Worm (Caenorhabditis elegans) whole organism, young adult: ENCODE measurements around the gene K07C11.7.

Source experiments
- B0336.3 ChIP-seq: fragments of 200-800 bp; sonication (Bioruptor generic); IDR thresholded peaks from 2 replicates; pipeline ENCODE4 v1.3.6; 2022; ENCODE audit warnings: missing genetic modification characterization, missing compliant biosample characterization
- C06A6.2 ChIP-seq: fragments of 200-800 bp; sonication (Bioruptor generic); conservative IDR thresholded peaks from 2 replicates; pipeline ENCODE4 v1.3.6; 2022; ENCODE audit warnings: missing genetic modification characterization, missing compliant biosample characterization
- D2030.7 ChIP-seq: fragments of 200-800 bp; sonication (Bioruptor generic); IDR thresholded peaks from 2 replicates; pipeline ENCODE4 v1.3.6; 2022; ENCODE audit warnings: missing genetic modification reagents, missing genetic modification characterization, missing compliant biosample characterization
- F10E7.11 ChIP-seq: sonication (generic microtip); optimal IDR thresholded peaks from 2 replicates; lab custom pipeline; 2017; ENCODE audit warnings: mild to moderate bottlenecking, missing genetic modification characterization, moderate library complexity, missing compliant biosample characterization
- F22D6.2 ChIP-seq: sonication (generic microtip); optimal IDR thresholded peaks from 2 replicates; lab custom pipeline; 2016; ENCODE audit warnings: mild to moderate bottlenecking, missing genetic modification characterization, missing compliant biosample characterization
- F37B4.10 ChIP-seq: fragments of 200-800 bp; sonication (Bioruptor generic); IDR thresholded peaks from 2 replicates; pipeline ENCODE4 v1.3.6; 2022; ENCODE audit warnings: missing genetic modification characterization, missing compliant biosample characterization
- F39B2.1 ChIP-seq: fragments of 200-800 bp; sonication (Bioruptor generic); IDR thresholded peaks from 2 replicates; pipeline ENCODE4 v1.3.6; 2022; ENCODE audit warnings: missing genetic modification reagents, missing genetic modification characterization, missing compliant biosample characterization
- F55B11.4 ChIP-seq: sonication (generic microtip); optimal IDR thresholded peaks from 2 replicates; lab custom pipeline; 2016; ENCODE audit warnings: missing compliant biosample characterization, missing genetic modification characterization, borderline replicate concordance; ENCODE audit not compliant: insufficient read depth
- F57C9.4 ChIP-seq: sonication (generic microtip); optimal IDR thresholded peaks from 2 replicates; lab custom pipeline; 2017; ENCODE audit warnings: mild to moderate bottlenecking, missing genetic modification characterization, missing compliant biosample characterization
- K11D2.4 ChIP-seq: fragments of 200-800 bp; sonication (Bioruptor generic); IDR thresholded peaks from 2 replicates; pipeline ENCODE4 v1.3.6; 2022; ENCODE audit warnings: missing genetic modification reagents, missing genetic modification characterization, missing compliant biosample characterization
- Y53G8AR.9 ChIP-seq: fragments of 200-800 bp; sonication (Bioruptor generic); conservative IDR thresholded peaks from 2 replicates; pipeline ENCODE4 v1.3.6; 2022; ENCODE audit warnings: missing genetic modification reagents, missing genetic modification characterization, missing compliant biosample characterization
- Y56A3A.18 ChIP-seq: fragments of 200-800 bp; sonication (Bioruptor generic); IDR thresholded peaks from 2 replicates; pipeline ENCODE4 v1.3.6; 2022; ENCODE audit warnings: missing genetic modification reagents, missing genetic modification characterization, missing compliant biosample characterization
- Y67H2A.10 ChIP-seq: fragments of 200-800 bp; sonication (Bioruptor generic); conservative IDR thresholded peaks from 2 replicates; pipeline ENCODE4 v1.3.6; 2022; ENCODE audit warnings: missing genetic modification reagents, missing genetic modification characterization, missing compliant biosample characterization
- aptf-3 ChIP-seq: fragments of 200-800 bp; sonication (Bioruptor generic); IDR thresholded peaks from 2 replicates; pipeline ENCODE4 v1.3.6; 2022; ENCODE audit warnings: missing genetic modification characterization, missing compliant biosample characterization
- atf-7 ChIP-seq: sonication (generic microtip); optimal IDR thresholded peaks from 2 replicates; lab custom pipeline; 2017; ENCODE audit warnings: mild to moderate bottlenecking, missing genetic modification characterization, missing compliant biosample characterization
- athp-1 ChIP-seq: sonication (generic microtip); optimal IDR thresholded peaks from 2 replicates; lab custom pipeline; 2017; ENCODE audit warnings: mild to moderate bottlenecking, missing genetic modification characterization, missing compliant biosample characterization
- attf-3 ChIP-seq: fragments of 200-800 bp; sonication (Bioruptor generic); conservative IDR thresholded peaks from 2 replicates; pipeline ENCODE4 v1.3.6; 2022; ENCODE audit warnings: missing genetic modification reagents, missing genetic modification characterization, missing compliant biosample characterization
- attf-5 ChIP-seq: fragments of 200-800 bp; sonication (Bioruptor generic); optimal IDR thresholded peaks from 2 replicates; lab custom pipeline; 2018; ENCODE audit warnings: mild to moderate bottlenecking, missing genetic modification characterization, missing compliant biosample characterization
- attf-6 ChIP-seq: fragments of 200-800 bp; sonication (Bioruptor generic); IDR thresholded peaks from 2 replicates; pipeline ENCODE4 v1.3.6; 2022; ENCODE audit warnings: missing genetic modification reagents, missing genetic modification characterization, missing compliant biosample characterization
- bed-1 ChIP-seq: fragments of 200-800 bp; sonication (Bioruptor generic); IDR thresholded peaks from 2 replicates; pipeline ENCODE4 v1.3.6; 2022; ENCODE audit warnings: missing genetic modification reagents, missing genetic modification characterization, missing compliant biosample characterization
- ccch-3 ChIP-seq: fragments of 200-800 bp; sonication (Bioruptor generic); optimal IDR thresholded peaks from 2 replicates; lab custom pipeline; 2018; ENCODE audit warnings: mild to moderate bottlenecking, missing genetic modification characterization, missing compliant biosample characterization
- cebp-2 ChIP-seq: fragments of 200-800 bp; sonication (Bioruptor generic); IDR thresholded peaks from 2 replicates; pipeline ENCODE4 v1.3.6; 2022; ENCODE audit warnings: missing genetic modification characterization, missing compliant biosample characterization
- ceh-100 ChIP-seq: fragments of 200-800 bp; sonication (Bioruptor generic); IDR thresholded peaks from 2 replicates; pipeline ENCODE4 v1.3.6; 2022; ENCODE audit warnings: missing genetic modification reagents, missing genetic modification characterization, missing compliant biosample characterization
- die-1 ChIP-seq: sonication (generic microtip); optimal IDR thresholded peaks from 2 replicates; lab custom pipeline; 2016; ENCODE audit warnings: missing genotype, mild to moderate bottlenecking, missing genetic modification characterization, missing compliant biosample characterization
- efl-1 ChIP-seq: fragments of 150-350 bp; optimal IDR thresholded peaks from 2 replicates; lab custom pipeline; 2014; ENCODE audit warnings: missing biosample characterization, missing genetic modification reagents, missing genetic modification characterization
- ekl-4 ChIP-seq: fragments of 200-800 bp; sonication (Bioruptor generic); IDR thresholded peaks from 2 replicates; pipeline ENCODE4 v1.3.6; 2022; ENCODE audit warnings: missing genetic modification reagents, missing genetic modification characterization, missing compliant biosample characterization
- him-1 ChIP-seq: sonication (generic microtip); optimal IDR thresholded peaks from 2 replicates; lab custom pipeline; 2016; ENCODE audit warnings: missing genotype, missing genetic modification reagents, missing genetic modification characterization, missing compliant biosample characterization
- hmg-1.2 ChIP-seq: fragments of 200-800 bp; sonication (Bioruptor generic); IDR thresholded peaks from 2 replicates; pipeline ENCODE4 v1.3.6; 2022; ENCODE audit warnings: missing genetic modification reagents, missing genetic modification characterization, missing compliant biosample characterization
- hrde-1 ChIP-seq: sonication (generic microtip); optimal IDR thresholded peaks from 2 replicates; lab custom pipeline; 2016; ENCODE audit warnings: missing genetic modification characterization, mild to moderate bottlenecking, missing compliant biosample characterization, moderate library complexity, missing genotype, missing genetic modification reagents, borderline replicate concordance
- hsf-1 ChIP-seq: fragments of 200-800 bp; sonication (Bioruptor generic); IDR thresholded peaks from 2 replicates; pipeline ENCODE4 v1.3.6; 2022; ENCODE audit warnings: missing genetic modification reagents, missing genetic modification characterization, missing compliant biosample characterization
- let-526 ChIP-seq: fragments of 200-800 bp; sonication (Bioruptor generic); IDR thresholded peaks from 2 replicates; pipeline ENCODE4 v1.3.6; 2022; ENCODE audit warnings: missing genetic modification reagents, missing genetic modification characterization, missing compliant biosample characterization
- lin-54 ChIP-seq: fragments of 200-800 bp; sonication (Bioruptor generic); optimal IDR thresholded peaks from 2 replicates; lab custom pipeline; 2018; ENCODE audit warnings: mild to moderate bottlenecking, missing genetic modification characterization, missing compliant biosample characterization
- mes-4 ChIP-seq: sonication (generic microtip); optimal IDR thresholded peaks from 2 replicates; lab custom pipeline; 2016; ENCODE audit warnings: missing genotype, missing genetic modification characterization, missing compliant biosample characterization
- mxl-1 ChIP-seq: sonication (generic microtip); optimal IDR thresholded peaks from 2 replicates; lab custom pipeline; 2016; ENCODE audit warnings: missing genetic modification characterization, missing compliant biosample characterization
- nfya-2 ChIP-seq: fragments of 200-800 bp; sonication (Bioruptor generic); IDR thresholded peaks from 2 replicates; pipeline ENCODE4 v1.3.6; 2022; ENCODE audit warnings: missing genetic modification reagents, missing genetic modification characterization, missing compliant biosample characterization
- nfyb-1 ChIP-seq: fragments of 200-800 bp; sonication (Bioruptor generic); IDR thresholded peaks from 2 replicates; pipeline ENCODE4 v1.3.6; 2022; ENCODE audit warnings: missing genetic modification reagents, missing genetic modification characterization, missing compliant biosample characterization
- rcor-1 ChIP-seq: fragments of 200-800 bp; sonication (Bioruptor generic); IDR thresholded peaks from 2 replicates; pipeline ENCODE4 v1.3.6; 2022; ENCODE audit warnings: missing genetic modification reagents, missing genetic modification characterization, missing compliant biosample characterization
- rec-8 ChIP-seq, 2 experiments: sonication (generic microtip); optimal IDR thresholded peaks; 2 replicates each; lab custom pipeline; 2016; ENCODE audit warnings: mild to moderate bottlenecking in 2 of 2, missing genetic modification characterization in 2 of 2, missing genetic modification reagents in 2 of 2, missing genotype in 2 of 2, missing biosample characterization in 1 of 2, missing compliant biosample characterization in 1 of 2, moderate library complexity in 1 of 2
- sdz-38 ChIP-seq: sonication (generic microtip); optimal IDR thresholded peaks from 2 replicates; lab custom pipeline; 2016; ENCODE audit warnings: missing genotype, missing genetic modification characterization, missing compliant biosample characterization
- snpc-1.1 ChIP-seq: sonication (generic microtip); optimal IDR thresholded peaks from 2 replicates; lab custom pipeline; 2017; ENCODE audit warnings: missing genetic modification characterization, mild to moderate bottlenecking, missing compliant biosample characterization, antibody characterized with exemption, moderate library complexity, missing genotype, missing genetic modification reagents; ENCODE audit not compliant: insufficient read depth
- snpc-3.4 ChIP-seq: sonication (generic microtip); optimal IDR thresholded peaks from 2 replicates; lab custom pipeline; 2017; ENCODE audit warnings: missing genetic modification characterization, mild to moderate bottlenecking, missing compliant biosample characterization, antibody characterized with exemption, moderate library complexity, missing genotype, missing genetic modification reagents
- tbp1 ChIP-seq: fragments of 200-800 bp; sonication (Bioruptor generic); optimal IDR thresholded peaks from 2 replicates; lab custom pipeline; 2018; ENCODE audit warnings: mild to moderate bottlenecking, missing genetic modification characterization, missing compliant biosample characterization
- tbx-9 ChIP-seq: sonication (generic microtip); optimal IDR thresholded peaks from 2 replicates; lab custom pipeline; 2016; ENCODE audit warnings: borderline replicate concordance, missing genetic modification characterization, inconsistent platforms, missing compliant biosample characterization
- unc-130 ChIP-seq: sonication (generic microtip); optimal IDR thresholded peaks from 2 replicates; lab custom pipeline; 2016; ENCODE audit warnings: missing genetic modification reagents, missing genetic modification characterization, missing compliant biosample characterization
- unc-62 ChIP-seq: fragments of 150-350 bp; optimal IDR thresholded peaks from 2 replicates; lab custom pipeline; 2014; ENCODE audit warnings: missing biosample characterization, missing genetic modification reagents, missing genetic modification characterization
- zfh-2 ChIP-seq: fragments of 200-800 bp; sonication (Bioruptor generic); conservative IDR thresholded peaks from 2 replicates; pipeline ENCODE4 v1.3.6; 2022; ENCODE audit warnings: missing genetic modification reagents, missing genetic modification characterization, missing compliant biosample characterization
- ztf-18 ChIP-seq: sonication (generic microtip); optimal IDR thresholded peaks from 2 replicates; lab custom pipeline; 2016; ENCODE audit warnings: missing genotype, mild to moderate bottlenecking, missing genetic modification characterization, missing compliant biosample characterization
- ztf-28 ChIP-seq: fragments of 200-800 bp; sonication (Bioruptor generic); IDR thresholded peaks from 2 replicates; pipeline ENCODE4 v1.3.6; 2022; ENCODE audit warnings: missing genetic modification reagents, missing genetic modification characterization, missing compliant biosample characterization
- ztf-3 ChIP-seq: fragments of 200-800 bp; sonication (Bioruptor generic); optimal IDR thresholded peaks from 2 replicates; lab custom pipeline; 2018; ENCODE audit warnings: mild to moderate bottlenecking, missing genetic modification characterization, missing compliant biosample characterization

Gene K07C11.7

ce11 chrV:8223417-8223816, 9.6 kb upstream of the K07C11.7 start:
- TF ChIP-seq attf-5 (GFP tag; lab: Kevin White, UChicago) (no peak), F10E7.11 (no peak), ztf-28 (no peak), atf-7 (tag; lab: Kevin White, UChicago) (no peak), die-1 (no peak), attf-3 (no peak), hrde-1 (tag; lab: Kevin White, UChicago) (peak; percentile 80), ztf-3 (GFP tag; lab: Kevin White, UChicago) (no peak), tbp1 (GFP tag; lab: Kevin White, UChicago) (no peak), Y67H2A.10 (GFP tag; lab: Robert Waterston, UW) (no peak), bed-1 (GFP tag; lab: Robert Waterston, UW) (no peak), unc-130 (GFP tag; lab: Kevin White, UChicago) (peak; percentile 17), hsf-1 (GFP tag; lab: Robert Waterston, UW) (peak; percentile 72; the same call in 1 of the 2 replicates), D2030.7 (GFP tag; lab: Robert Waterston, UW) (peak; percentile 28; the same call in 1 of the 2 replicates), F22D6.2 (tag; lab: Kevin White, UChicago) (no peak), unc-62 (no peak), tbx-9 (tag; lab: Kevin White, UChicago) (no peak), lin-54 (no peak), nfyb-1 (0 out of 2 replicates have a peak, but pooled peaks have one; percentile 53), K11D2.4 (GFP tag; lab: Robert Waterston, UW) (no peak), snpc-1.1 (tag; lab: Kevin White, UChicago) (no peak), attf-6 (GFP tag; lab: Robert Waterston, UW) (peak; percentile 62; the same call in 1 of the 2 replicates), F55B11.4 (tag; lab: Kevin White, UChicago) (no peak), rec-8 (tag; optimal IDR thresholded peaks at IDR 0.05; lab: Kevin White, UChicago) (no peak), Y53G8AR.9 (no peak), athp-1 (tag; lab: Kevin White, UChicago) (peak; percentile 43), zfh-2 (GFP tag; lab: Robert Waterston, UW) (no peak), B0336.3 (GFP tag; lab: Robert Waterston, UW) (peak; percentile 75), C06A6.2 (GFP tag; lab: Robert Waterston, UW) (no peak), efl-1 (GFP tag; lab: Kevin White, UChicago) (no peak), ekl-4 (0 out of 2 replicates have a peak, but pooled peaks have one; percentile 33), mes-4 (tag; lab: Kevin White, UChicago) (no peak), Y56A3A.18 (GFP tag; lab: Robert Waterston, UW) (no peak), mxl-1 (tag; lab: Kevin White, UChicago) (no peak), nfya-2 (GFP tag; lab: Robert Waterston, UW) (no peak), snpc-3.4 (no peak), him-1 (tag; lab: Kevin White, UChicago) (peak; percentile 36), ztf-18 (tag; lab: Kevin White, UChicago) (no peak), F37B4.10 (0 out of 2 replicates have a peak, but pooled peaks have one; percentile 19), F57C9.4 (no peak), rcor-1 (no peak), cebp-2 (GFP tag; lab: Robert Waterston, UW) (0 out of 2 replicates have a peak, but pooled peaks have one; percentile 57), ccch-3 (no peak), ceh-100 (GFP tag; lab: Robert Waterston, UW) (no peak), hmg-1.2 (GFP tag; lab: Robert Waterston, UW) (no peak), F39B2.1 (GFP tag; lab: Robert Waterston, UW) (no peak), let-526 (GFP tag; lab: Robert Waterston, UW) (no peak), aptf-3 (GFP tag; lab: Robert Waterston, UW) (no peak), sdz-38 (tag; lab: Kevin White, UChicago) (no peak)
